Worm (Caenorhabditis elegans): ENCODE results near the gene nit-1.

- TF ChIP-seq mxl-3 (GFP tag; optimal IDR thresholded peaks at IDR 0.05): no peak
- TF ChIP-seq daf-19 (GFP tag; conservative IDR thresholded peaks at IDR 0.05): no peak
- TF ChIP-seq jun-1 (tag; optimal IDR thresholded peaks at IDR 0.05): no peak
- no peak for TF ChIP-seq nhr-25 (tag; optimal IDR thresholded peaks at IDR 0.05; ENCODE audit: borderline replicate concordance, insufficient read depth)
These were observed 14.4 kb upstream of the nit-1 start, which contains the start of gene mmcm-1 for ce11 chrIII:3907587-3907986.
